Fruit fly (Drosophila melanogaster) whole organism, wandering third instar larva: ENCODE measurements around the gene CG31674.

Source experiments
- Abd-B ChIP-seq: fragments of >200 bp; optimal IDR thresholded peaks from 2 replicates; lab custom pipeline; 2017; ENCODE audit warnings: missing biosample characterization, missing genetic modification characterization
- CG32264 ChIP-seq: fragments of 200-800 bp; sonication (Bioruptor generic); optimal IDR thresholded peaks from 2 replicates; lab custom pipeline; 2016; ENCODE audit warnings: missing biosample characterization, missing genetic modification characterization
- CrebA ChIP-seq: fragments of 200-800 bp; sonication (Bioruptor generic); optimal IDR thresholded peaks from 2 replicates; lab custom pipeline; 2016; ENCODE audit warnings: missing biosample characterization, mild to moderate bottlenecking, missing genetic modification characterization, borderline replicate concordance
- Dfd ChIP-seq: fragments of >200 bp; optimal IDR thresholded peaks from 2 replicates; lab custom pipeline; 2017; ENCODE audit warnings: missing biosample characterization, missing genetic modification characterization
- Dif ChIP-seq: fragments of 200-275, 200-300 bp; sonication (Bioruptor generic); optimal IDR thresholded peaks from 2 replicates; lab custom pipeline; 2018; ENCODE audit warnings: missing biosample characterization, missing genetic modification characterization; ENCODE audit not compliant: partially characterized antibody
- GATAd ChIP-seq: sonication (Bioruptor generic); optimal IDR thresholded peaks from 2 replicates; lab custom pipeline; 2016; ENCODE audit warnings: missing biosample characterization, missing genetic modification characterization
- HLH106 ChIP-seq: fragments of 200-800 bp; optimal IDR thresholded peaks from 3 replicates; lab custom pipeline; 2019; ENCODE audit warnings: missing biosample characterization, mild to moderate bottlenecking, missing genetic modification characterization, moderate library complexity
- Hnf4 ChIP-seq: fragments of 200-800 bp; sonication (Bioruptor generic); optimal IDR thresholded peaks from 2 replicates; lab custom pipeline; 2016; ENCODE audit warnings: missing biosample characterization, mild to moderate bottlenecking, missing genetic modification characterization
- Hr78 ChIP-seq: fragments of >200 bp; optimal IDR thresholded peaks from 2 replicates; lab custom pipeline; 2017; ENCODE audit warnings: missing biosample characterization, missing genetic modification characterization
- Hr83 ChIP-seq: fragments of 200-300 bp; sonication (Bioruptor generic); optimal IDR thresholded peaks from 2 replicates; lab custom pipeline; 2016; ENCODE audit warnings: missing biosample characterization, mild to moderate bottlenecking, missing genetic modification characterization, moderate library complexity; ENCODE audit not compliant: poor library complexity, severe bottlenecking
- Jra ChIP-seq: sonication (Bioruptor generic); optimal IDR thresholded peaks from 2 replicates; lab custom pipeline; 2016; ENCODE audit warnings: missing biosample characterization, missing genetic modification characterization
- Mio ChIP-seq: sonication (Bioruptor generic); optimal IDR thresholded peaks from 2 replicates; lab custom pipeline; 2016; ENCODE audit warnings: missing biosample characterization, missing genetic modification characterization
- Myc ChIP-seq: fragments of >200 bp; optimal IDR thresholded peaks from 2 replicates; lab custom pipeline; 2017
- N ChIP-seq: fragments of >200 bp; optimal IDR thresholded peaks from 2 replicates; lab custom pipeline; 2018; ENCODE audit warnings: missing biosample characterization, missing external identifiers, missing genetic modification characterization
- Rel ChIP-seq, 2 experiments: fragments of 200-800 bp; sonication (Bioruptor generic) in 1 of 2; optimal IDR thresholded peaks; 2 replicates in 1 of 2; 3 replicates in 1 of 2; lab custom pipeline; 2016 to 2019; ENCODE audit warnings: mild to moderate bottlenecking in 2 of 2, missing biosample characterization in 2 of 2, missing genetic modification characterization in 2 of 2, moderate library complexity in 1 of 2
- Vsx2 ChIP-seq: fragments of 200-300, 225-300 bp; sonication (Bioruptor generic); optimal IDR thresholded peaks from 2 replicates; lab custom pipeline; 2018; ENCODE audit warnings: missing biosample characterization, missing genetic modification characterization; ENCODE audit not compliant: partially characterized antibody
- brk ChIP-seq: fragments of 200-800 bp; sonication (Bioruptor generic); optimal IDR thresholded peaks from 2 replicates; lab custom pipeline; 2016; ENCODE audit warnings: missing biosample characterization, mild to moderate bottlenecking, missing genetic modification characterization
- dl ChIP-seq, 2 experiments: fragments of 175-275, 200-275 bp in 1 of 2; fragments of 200-275 bp in 1 of 2; sonication (Bioruptor generic); optimal IDR thresholded peaks; lab custom pipeline; 2018; ENCODE audit warnings: mild to moderate bottlenecking in 2 of 2, missing biosample characterization in 2 of 2, missing genetic modification characterization in 2 of 2, moderate library complexity in 2 of 2; ENCODE audit not compliant: partially characterized antibody in 2 of 2, insufficient read depth in 1 of 2
- dmrt93B ChIP-seq: fragments of 200-800 bp; sonication (Bioruptor generic); optimal IDR thresholded peaks from 2 replicates; lab custom pipeline; 2018; ENCODE audit warnings: missing biosample characterization, mild to moderate bottlenecking, missing genetic modification characterization
- dsf ChIP-seq: sonication (Bioruptor generic); optimal IDR thresholded peaks from 2 replicates; lab custom pipeline; 2016; ENCODE audit warnings: missing biosample characterization, missing genetic modification characterization, borderline replicate concordance
- foxo ChIP-seq, 2 experiments: fragments of 200-800 bp; sonication (Bioruptor generic); optimal IDR thresholded peaks; 2 replicates in 1 of 2; 3 replicates in 1 of 2; lab custom pipeline; 2016 to 2017; ENCODE audit warnings: missing biosample characterization in 2 of 2, missing genetic modification characterization in 2 of 2
- h ChIP-seq: fragments of 200-800 bp; sonication (Bioruptor generic); optimal IDR thresholded peaks from 3 replicates; lab custom pipeline; 2016; ENCODE audit warnings: missing biosample characterization, mild to moderate bottlenecking, missing genetic modification characterization
- jim ChIP-seq: fragments of 175-275, 200-325 bp; sonication (Bioruptor generic); optimal IDR thresholded peaks from 2 replicates; lab custom pipeline; 2016; ENCODE audit warnings: missing biosample characterization, mild to moderate bottlenecking, missing genetic modification characterization
- pan ChIP-seq: fragments of >200 bp; optimal IDR thresholded peaks from 2 replicates; lab custom pipeline; 2017
- psq ChIP-seq: fragments of 200-800 bp; sonication (Bioruptor generic); optimal IDR thresholded peaks from 3 replicates; lab custom pipeline; 2017; ENCODE audit warnings: missing biosample characterization, mild to moderate bottlenecking, missing genetic modification characterization, moderate library complexity
- sage ChIP-seq: fragments of 200-800 bp; sonication (Bioruptor generic); optimal IDR thresholded peaks from 2 replicates; lab custom pipeline; 2016; ENCODE audit warnings: missing biosample characterization, mild to moderate bottlenecking, missing genetic modification characterization
- sv ChIP-seq: fragments of 200-800 bp; sonication (Bioruptor generic); optimal IDR thresholded peaks from 3 replicates; lab custom pipeline; 2016; ENCODE audit warnings: missing biosample characterization, missing genetic modification characterization
- tai ChIP-seq: sonication (Bioruptor generic); optimal IDR thresholded peaks from 2 replicates; lab custom pipeline; 2016; ENCODE audit warnings: missing biosample characterization, missing genetic modification characterization
- usp ChIP-seq: fragments of >200 bp; optimal IDR thresholded peaks from 2 replicates; lab custom pipeline; 2017; ENCODE audit warnings: missing biosample characterization, missing genetic modification characterization
- woc ChIP-seq: sonication (Bioruptor generic); optimal IDR thresholded peaks from 2 replicates; lab custom pipeline; 2016; ENCODE audit warnings: missing biosample characterization, mild to moderate bottlenecking, missing genetic modification characterization

The CG31674 gene

dm6 chr2L:20824136-20824789, 6.8 kb upstream of the CG31674 start:
- TF ChIP-seq Vsx2 (GFP tag; lab: Kevin White, UChicago) (no peak), Mio (GFP tag; lab: Kevin White, UChicago) (no peak)

DNA sequence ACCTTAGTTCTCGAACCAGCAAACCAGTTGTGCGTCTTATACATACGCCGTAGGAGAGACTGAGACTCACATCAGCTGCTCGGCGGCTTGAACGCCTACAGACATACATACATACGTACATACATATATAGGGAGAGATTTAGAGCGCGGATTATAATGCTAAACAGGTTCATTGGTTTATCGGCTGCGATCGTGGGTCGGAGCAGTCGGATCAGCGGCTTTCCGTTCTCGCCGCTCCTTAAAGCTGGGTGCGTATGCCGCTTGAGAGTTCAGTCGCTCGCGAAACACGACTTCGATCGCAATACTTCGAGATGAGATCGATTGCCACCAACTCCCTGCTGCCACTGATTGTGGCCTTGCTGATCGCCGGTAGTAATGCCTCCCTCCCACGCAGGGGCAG, 5.8 kb upstream of the CG31674 start:
- TF ChIP-seq Rel (GFP tag; optimal IDR thresholded peaks at IDR 0.05; lab: Kevin White, UChicago) (peak; percentile 58), Rel (tag; optimal IDR thresholded peaks at IDR 0.05; lab: Kevin White, UChicago) (no peak), pan (no peak), Abd-B (GFP tag; lab: Kevin White, UChicago) (no peak), HLH106 (no peak), Dif (GFP tag; lab: Kevin White, UChicago) (no peak), Dfd (GFP tag; lab: Kevin White, UChicago) (no peak), woc (GFP tag; lab: Kevin White, UChicago) (peak; percentile 10), dsf (no peak), jim (GFP tag; lab: Kevin White, UChicago) (no peak), Hr78 (GFP tag; lab: Kevin White, UChicago) (no peak), dl (GFP tag; optimal IDR thresholded peaks at IDR 0.05; lab: Kevin White, UChicago; ENCODE audit: insufficient read depth in 1 of 2, partially characterized antibody in 2 of 2) (peak in 1 of 2 experiments; percentile 14), Hnf4 (no peak), tai (no peak), sv (no peak), Myc (no peak), dmrt93B (GFP tag; lab: Kevin White, UChicago) (no peak), Hr83 (GFP tag; lab: Kevin White, UChicago) (peak; percentile 9), CrebA (GFP tag; lab: Kevin White, UChicago) (peak; percentile 3)

dm6 chr2L:20826226-20826625, 4.8 kb upstream of the CG31674 start:
- TF ChIP-seq Rel (GFP tag; optimal IDR thresholded peaks at IDR 0.05; lab: Kevin White, UChicago) (no peak), Rel (tag; optimal IDR thresholded peaks at IDR 0.05; lab: Kevin White, UChicago) (no peak), sage (GFP tag; lab: Kevin White, UChicago) (no peak), Jra (GFP tag; lab: Kevin White, UChicago) (no peak), dsf (no peak), HLH106 (no peak), N (GFP tag; lab: Kevin White, UChicago) (no peak), dl (GFP tag; optimal IDR thresholded peaks at IDR 0.05; lab: Kevin White, UChicago; ENCODE audit: insufficient read depth in 1 of 2, partially characterized antibody in 2 of 2) (no peak), Abd-B (GFP tag; lab: Kevin White, UChicago) (no peak), Vsx2 (GFP tag; lab: Kevin White, UChicago) (no peak), Dif (GFP tag; lab: Kevin White, UChicago) (no peak), Dfd (GFP tag; lab: Kevin White, UChicago) (no peak), brk (GFP tag; lab: Kevin White, UChicago) (no peak), foxo (GFP tag; optimal IDR thresholded peaks at IDR 0.05; lab: Kevin White, UChicago) (no peak), woc (GFP tag; lab: Kevin White, UChicago) (no peak), Mio (GFP tag; lab: Kevin White, UChicago) (no peak)

dm6 chr2L:20827045-20827444, 4.0 kb upstream of the CG31674 start:
- TF ChIP-seq HLH106 (no peak), tai (no peak), Vsx2 (GFP tag; lab: Kevin White, UChicago) (no peak), Abd-B (GFP tag; lab: Kevin White, UChicago) (no peak), dsf (no peak), foxo (GFP tag; optimal IDR thresholded peaks at IDR 0.05; lab: Kevin White, UChicago) (no peak), CG32264 (no peak), N (GFP tag; lab: Kevin White, UChicago) (no peak), Mio (GFP tag; lab: Kevin White, UChicago) (no peak), Myc (no peak), h (GFP tag; lab: Kevin White, UChicago) (no peak), brk (GFP tag; lab: Kevin White, UChicago) (no peak), Dif (GFP tag; lab: Kevin White, UChicago) (no peak)

- TF ChIP-seq usp (GFP tag; lab: Kevin White, UChicago) (no peak), Hnf4 (no peak), pan (no peak), N (GFP tag; lab: Kevin White, UChicago) (no peak), tai (no peak), Hr78 (GFP tag; lab: Kevin White, UChicago) (no peak), CG32264 (no peak), CrebA (GFP tag; lab: Kevin White, UChicago) (no peak), dl (GFP tag; optimal IDR thresholded peaks at IDR 0.05; lab: Kevin White, UChicago; ENCODE audit: insufficient read depth in 1 of 2, partially characterized antibody in 2 of 2) (no peak), GATAd (GFP tag; lab: Kevin White, UChicago) (no peak), Hr83 (GFP tag; lab: Kevin White, UChicago) (no peak), HLH106 (no peak), Mio (GFP tag; lab: Kevin White, UChicago) (no peak), psq (GFP tag; lab: Kevin White, UChicago) (no peak), sv (no peak), Abd-B (GFP tag; lab: Kevin White, UChicago) (no peak), Vsx2 (GFP tag; lab: Kevin White, UChicago) (no peak), Dfd (GFP tag; lab: Kevin White, UChicago) (no peak)
These were observed 2.4 kb upstream of the CG31674 start for dm6 chr2L:20828701-20829100.
